Worm (Caenorhabditis elegans) whole organism, L4 larva: ENCODE data around the gene math-33.

Experiments
- F10B5.3 ChIP-seq: sonication (generic microtip); optimal IDR thresholded peaks from 2 replicates; lab custom pipeline; 2016; ENCODE audit warnings: mild to moderate bottlenecking, missing genetic modification characterization, missing compliant biosample characterization
- F37D6.2 ChIP-seq: sonication (generic microtip); optimal IDR thresholded peaks from 2 replicates; lab custom pipeline; 2016; ENCODE audit warnings: mild to moderate bottlenecking, missing genetic modification characterization, missing compliant biosample characterization
- F44E2.7 ChIP-seq: fragments of 200-800 bp; sonication (Bioruptor generic); IDR thresholded peaks from 2 replicates; pipeline ENCODE4 v2.1.2; 2022; ENCODE audit warnings: missing genetic modification characterization, missing compliant biosample characterization
- F49E8.2 ChIP-seq: sonication (generic microtip); optimal IDR thresholded peaks from 2 replicates; lab custom pipeline; 2016; ENCODE audit warnings: missing compliant biosample characterization, mild to moderate bottlenecking, missing genetic modification characterization, borderline replicate concordance
- R02D3.7 ChIP-seq: fragments of 150-350 bp; sonication (generic microtip); optimal IDR thresholded peaks from 3 replicates; lab custom pipeline; 2014; ENCODE audit warnings: missing biosample characterization, missing genetic modification characterization
- Y105C5A.15 ChIP-seq: fragments of 200-800 bp; sonication (Bioruptor generic); IDR thresholded peaks from 2 replicates; pipeline ENCODE4 v1.3.6; 2022; ENCODE audit warnings: missing genetic modification characterization, missing compliant biosample characterization
- Y5F2A.4 ChIP-seq: fragments of 200-800 bp; sonication (Bioruptor generic); optimal IDR thresholded peaks from 2 replicates; lab custom pipeline; 2018; ENCODE audit warnings: mild to moderate bottlenecking, missing genetic modification characterization, missing compliant biosample characterization
- Y75B8A.6 ChIP-seq: fragments of 200-800 bp; sonication (Bioruptor generic); IDR thresholded peaks from 2 replicates; pipeline ENCODE4 v1.3.6; 2022; ENCODE audit warnings: missing genetic modification reagents, missing genetic modification characterization, missing compliant biosample characterization
- ZK337.2 ChIP-seq: fragments of 200-800 bp; sonication (Bioruptor generic); IDR thresholded peaks from 2 replicates; pipeline ENCODE4 v1.3.6; 2022; ENCODE audit warnings: missing genetic modification reagents, missing genetic modification characterization, missing compliant biosample characterization
- aly-2 ChIP-seq: sonication (generic microtip); optimal IDR thresholded peaks from 2 replicates; lab custom pipeline; 2018; ENCODE audit warnings: missing biosample characterization, missing genetic modification characterization
- ceh-28 ChIP-seq: fragments of 150-350 bp; optimal IDR thresholded peaks from 2 replicates; lab custom pipeline; 2014; ENCODE audit warnings: missing biosample characterization, missing genetic modification reagents, missing genetic modification characterization
- ces-1 ChIP-seq: fragments of 150-350 bp; sonication (generic microtip); optimal IDR thresholded peaks from 4 replicates; lab custom pipeline; 2014; ENCODE audit warnings: missing biosample characterization, missing genetic modification reagents, missing genetic modification characterization
- daf-16 ChIP-seq, 3 experiments: sonication (generic microtip); optimal IDR thresholded peaks; 2 replicates each; lab custom pipeline; 2016 to 2017; ENCODE audit warnings: missing genetic modification characterization in 3 of 3, missing genetic modification reagents in 3 of 3, mild to moderate bottlenecking in 2 of 3, missing compliant biosample characterization in 2 of 3, missing biosample characterization in 1 of 3, moderate library complexity in 1 of 3
- daf-19 ChIP-seq: fragments of 200-800 bp; sonication (Bioruptor generic); conservative IDR thresholded peaks from 2 replicates; pipeline ENCODE4 v1.3.6; 2022; ENCODE audit warnings: missing genetic modification characterization, missing compliant biosample characterization
- daf-8 ChIP-seq: fragments of 200-800 bp; sonication (Bioruptor generic); IDR thresholded peaks from 2 replicates; pipeline ENCODE4 v1.3.6; 2022; ENCODE audit warnings: missing genetic modification characterization, missing compliant biosample characterization
- dmd-6 ChIP-seq: fragments of 200-800 bp; sonication (Bioruptor generic); IDR thresholded peaks from 2 replicates; pipeline ENCODE4 v1.3.6; 2022; ENCODE audit warnings: missing genetic modification reagents, missing genetic modification characterization, missing compliant biosample characterization
- dmd-8 ChIP-seq: fragments of 200-800 bp; sonication (Bioruptor generic); IDR thresholded peaks from 2 replicates; pipeline ENCODE4 v1.3.6; 2022; ENCODE audit warnings: missing genetic modification characterization, missing compliant biosample characterization
- dmd-9 ChIP-seq: fragments of 200-800 bp; sonication (Bioruptor generic); IDR thresholded peaks from 2 replicates; pipeline ENCODE4 v1.3.6; 2022; ENCODE audit warnings: missing genetic modification reagents, missing genetic modification characterization, missing compliant biosample characterization
- dpl-1 ChIP-seq: fragments of 150-350 bp; optimal IDR thresholded peaks from 2 replicates; lab custom pipeline; 2014; ENCODE audit warnings: missing biosample characterization, missing genetic modification reagents, missing genetic modification characterization
- duxl-1 ChIP-seq: sonication (generic microtip); optimal IDR thresholded peaks from 2 replicates; lab custom pipeline; 2016; ENCODE audit warnings: mild to moderate bottlenecking, missing genetic modification characterization, moderate library complexity, missing compliant biosample characterization; ENCODE audit not compliant: poor library complexity
- dve-1 ChIP-seq: sonication (generic microtip); optimal IDR thresholded peaks from 2 replicates; lab custom pipeline; 2017; ENCODE audit warnings: antibody characterized with exemption, mild to moderate bottlenecking, missing genetic modification characterization, missing compliant biosample characterization; ENCODE audit not compliant: insufficient read depth
- egl-43 ChIP-seq: fragments of 200-800 bp; sonication (Bioruptor generic); IDR thresholded peaks from 2 replicates; pipeline ENCODE4 v1.3.6; 2022; ENCODE audit warnings: missing genetic modification reagents, missing genetic modification characterization, missing compliant biosample characterization
- hlh-30 ChIP-seq: sonication (generic microtip); optimal IDR thresholded peaks from 2 replicates; lab custom pipeline; 2017; ENCODE audit warnings: antibody characterized with exemption, mild to moderate bottlenecking, missing genetic modification characterization, missing compliant biosample characterization; ENCODE audit not compliant: insufficient read depth
- hmg-1.1 ChIP-seq: fragments of 200-800 bp; sonication (Bioruptor generic); IDR thresholded peaks from 2 replicates; pipeline ENCODE4 v1.3.6; 2022; ENCODE audit warnings: missing genetic modification reagents, missing genetic modification characterization, missing compliant biosample characterization
- lin-1 ChIP-seq: fragments of 200-800 bp; sonication (Bioruptor generic); IDR thresholded peaks from 2 replicates; pipeline ENCODE4 v1.3.6; 2022; ENCODE audit warnings: missing genetic modification reagents, missing genetic modification characterization, missing compliant biosample characterization
- lin-13 ChIP-seq: fragments of 150-350 bp; optimal IDR thresholded peaks from 2 replicates; lab custom pipeline; 2014; ENCODE audit warnings: missing biosample characterization, missing genetic modification reagents, missing genetic modification characterization
- lin-15B ChIP-seq: fragments of 150-350 bp; sonication (generic microtip); optimal IDR thresholded peaks from 3 replicates; lab custom pipeline; 2014; ENCODE audit warnings: missing biosample characterization, missing genetic modification characterization
- lin-38 ChIP-seq: fragments of 200-800 bp; sonication (Bioruptor generic); IDR thresholded peaks from 2 replicates; pipeline ENCODE4 v1.3.6; 2022; ENCODE audit warnings: missing genetic modification reagents, missing genetic modification characterization, missing compliant biosample characterization
- lin-39 ChIP-seq: fragments of 150-350 bp; optimal IDR thresholded peaks from 2 replicates; lab custom pipeline; 2014; ENCODE audit warnings: missing biosample characterization, missing genetic modification reagents, missing genetic modification characterization
- lir-3 ChIP-seq: sonication (generic microtip); optimal IDR thresholded peaks from 2 replicates; lab custom pipeline; 2016; ENCODE audit warnings: mild to moderate bottlenecking, missing genetic modification characterization, missing compliant biosample characterization
- madf-5 ChIP-seq, 2 experiments: fragments of 200-800 bp; sonication (Bioruptor generic); IDR thresholded peaks; 2 replicates each; pipeline ENCODE4 v1.3.6; 2022; ENCODE audit warnings: missing compliant biosample characterization in 2 of 2, missing genetic modification characterization in 2 of 2
- mdl-1 ChIP-seq, 2 experiments: fragments of 150-350 bp in 1 of 2; sonication (generic microtip) in 1 of 2; optimal IDR thresholded peaks; 2 replicates each; lab custom pipeline; 2014 to 2017; ENCODE audit warnings: missing biosample characterization in 2 of 2, missing genetic modification characterization in 2 of 2
- mdt-29 ChIP-seq: fragments of 200-800 bp; sonication (Bioruptor generic); IDR thresholded peaks from 2 replicates; pipeline ENCODE4 v1.3.6; 2022; ENCODE audit warnings: missing genetic modification reagents, missing genetic modification characterization, missing compliant biosample characterization
- mep-1 ChIP-seq: fragments of 150-350 bp; sonication (generic microtip); optimal IDR thresholded peaks from 3 replicates; lab custom pipeline; 2014; ENCODE audit warnings: missing biosample characterization, missing genetic modification characterization
- mes-2 ChIP-seq: sonication (generic microtip); optimal IDR thresholded peaks from 2 replicates; lab custom pipeline; 2016; ENCODE audit warnings: missing genotype, mild to moderate bottlenecking, missing genetic modification characterization, missing compliant biosample characterization; ENCODE audit not compliant: poor library complexity, severe bottlenecking
- nhr-10 ChIP-seq: fragments of 150-350 bp; optimal IDR thresholded peaks from 2 replicates; lab custom pipeline; 2014; ENCODE audit warnings: missing biosample characterization, missing genetic modification characterization
- nhr-41 ChIP-seq: fragments of 200-800 bp; sonication (Bioruptor generic); IDR thresholded peaks from 2 replicates; pipeline ENCODE4 v1.3.6; 2022; ENCODE audit warnings: missing genetic modification reagents, missing genetic modification characterization, missing compliant biosample characterization
- nhr-42 ChIP-seq: fragments of 200-800 bp; sonication (Bioruptor generic); IDR thresholded peaks from 2 replicates; pipeline ENCODE4 v1.3.6; 2022; ENCODE audit warnings: missing genetic modification characterization, missing compliant biosample characterization
- nhr-48 ChIP-seq: sonication (generic microtip); optimal IDR thresholded peaks from 2 replicates; lab custom pipeline; 2016; ENCODE audit warnings: mild to moderate bottlenecking, missing genetic modification characterization, missing compliant biosample characterization
- php-3 ChIP-seq: fragments of 200-800 bp; sonication (Bioruptor generic); IDR thresholded peaks from 2 replicates; pipeline ENCODE4 v1.3.6; 2022; ENCODE audit warnings: missing genetic modification reagents, missing genetic modification characterization, missing compliant biosample characterization
- saeg-2 ChIP-seq: fragments of 200-800 bp; sonication (Bioruptor generic); IDR thresholded peaks from 2 replicates; pipeline ENCODE4 v1.3.6; 2022; ENCODE audit warnings: missing genetic modification reagents, missing genetic modification characterization, missing compliant biosample characterization
- sdz-12 ChIP-seq: fragments of 200-800 bp; sonication (Bioruptor generic); optimal IDR thresholded peaks from 2 replicates; lab custom pipeline; 2018; ENCODE audit warnings: mild to moderate bottlenecking, missing genetic modification characterization, missing compliant biosample characterization
- snpc-4 ChIP-seq: fragments of 150-350 bp; optimal IDR thresholded peaks from 2 replicates; lab custom pipeline; 2014; ENCODE audit warnings: missing biosample characterization, missing genetic modification characterization
- spr-1 ChIP-seq: sonication (generic microtip); optimal IDR thresholded peaks from 2 replicates; lab custom pipeline; 2016; ENCODE audit warnings: mild to moderate bottlenecking, missing genetic modification characterization, missing compliant biosample characterization
- tra-1 ChIP-seq: fragments of 200-800 bp; sonication (Bioruptor generic); IDR thresholded peaks from 2 replicates; pipeline ENCODE4 v1.3.6; 2022; ENCODE audit warnings: missing genetic modification reagents, missing genetic modification characterization, missing compliant biosample characterization
- unc-130 ChIP-seq: sonication (generic microtip); optimal IDR thresholded peaks from 2 replicates; lab custom pipeline; 2016; ENCODE audit warnings: missing genetic modification reagents, missing genetic modification characterization, missing compliant biosample characterization
- unc-39 ChIP-seq: sonication (generic microtip); optimal IDR thresholded peaks from 2 replicates; lab custom pipeline; 2017; ENCODE audit warnings: missing biosample characterization, missing genetic modification characterization
- vab-7 ChIP-seq: fragments of 200-800 bp; sonication (Bioruptor generic); IDR thresholded peaks from 2 replicates; pipeline ENCODE4 v1.3.6; 2022; ENCODE audit warnings: missing genetic modification reagents, missing genetic modification characterization, missing compliant biosample characterization
- zfp-3 ChIP-seq: fragments of 200-800 bp; sonication (Bioruptor generic); conservative IDR thresholded peaks from 2 replicates; pipeline ENCODE4 v1.3.6; 2022; ENCODE audit warnings: missing genetic modification reagents, missing genetic modification characterization, missing compliant biosample characterization
- ztf-7 ChIP-seq: fragments of 150-350 bp; optimal IDR thresholded peaks from 2 replicates; lab custom pipeline; 2014; ENCODE audit warnings: missing biosample characterization, missing genetic modification characterization

The math-33 gene

DNA sequence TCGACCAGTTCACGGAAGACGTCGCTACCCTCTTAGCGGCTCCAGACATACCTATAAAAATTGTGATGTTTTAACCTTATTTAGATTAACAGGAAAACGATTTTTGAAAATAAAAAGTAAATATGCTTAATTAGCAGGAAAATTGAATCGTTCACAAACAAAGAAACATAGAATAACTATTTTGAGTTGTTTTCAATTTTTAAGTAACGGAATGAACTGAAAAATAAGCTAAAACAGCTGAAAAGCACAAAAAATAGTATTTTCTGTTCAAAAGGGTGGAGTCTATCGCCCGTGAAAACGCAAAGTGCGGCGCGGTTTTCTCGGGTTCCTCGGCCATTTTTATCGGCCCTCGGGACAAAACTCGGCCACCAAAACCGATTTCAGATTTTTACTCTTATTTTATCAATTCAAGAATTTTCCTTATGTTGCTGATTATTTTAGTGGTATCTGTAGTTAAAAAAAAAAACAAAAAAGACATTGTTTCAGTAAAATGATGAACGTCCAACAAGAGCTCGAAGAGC, 10.2 kb downstream of the math-33 start, which contains the start of the genes atp-5 and lmtr-3 (continued):
- TF ChIP-seq mep-1 (tag; lab: Kevin White, UChicago) (peak; percentile 81), spr-1 (tag; lab: Kevin White, UChicago) (no peak), zfp-3 (GFP tag; lab: Robert Waterston, UW) (0 out of 2 replicates have a peak, but pooled peaks have one; percentile 12), ces-1 (no peak), dmd-6 (peak; percentile 85), mdl-1 (tag; optimal IDR thresholded peaks at IDR 0.05; lab: Kevin White, UChicago) (peak in 1 of 2 experiments; percentile 48), daf-19 (GFP tag; lab: Robert Waterston, UW) (no peak), Y5F2A.4 (no peak), tra-1 (GFP tag; lab: Robert Waterston, UW) (peak; percentile 65; the same call in 1 of the 2 replicates), daf-8 (GFP tag; lab: Robert Waterston, UW) (no peak), Y75B8A.6 (GFP tag; lab: Robert Waterston, UW) (no peak), F44E2.7 (GFP tag; lab: Robert Waterston, UW) (no peak), dmd-9 (GFP tag; lab: Robert Waterston, UW) (peak; percentile 78), madf-5 (GFP tag; IDR thresholded peaks at IDR 0.05; lab: Robert Waterston, UW) (peak in 1 of 2 experiments; percentile 64; a peak in 1 of 4 replicates), duxl-1 (tag; lab: Kevin White, UChicago) (peak; percentile 31), lin-1 (GFP tag; lab: Robert Waterston, UW) (no peak), nhr-10 (no peak), daf-16 (GFP tag; optimal IDR thresholded peaks at IDR 0.05; lab: Kevin White, UChicago) (no peak), daf-16 (tag; optimal IDR thresholded peaks at IDR 0.05; lab: Kevin White, UChicago) (peak; percentile 47), F37D6.2 (tag; lab: Kevin White, UChicago) (no peak), dmd-8 (GFP tag; lab: Robert Waterston, UW) (no peak), lin-15B (tag; lab: Kevin White, UChicago) (no peak), ztf-7 (no peak), unc-39 (tag; lab: Kevin White, UChicago) (no peak), mdt-29 (GFP tag; lab: Robert Waterston, UW) (no peak), dve-1 (peak; percentile 68), snpc-4 (no peak), lin-13 (GFP tag; lab: Kevin White, UChicago) (peak; percentile 43), hlh-30 (peak; percentile 93), php-3 (GFP tag; lab: Robert Waterston, UW) (no peak), unc-130 (GFP tag; lab: Kevin White, UChicago) (peak; percentile 96), hmg-1.1 (GFP tag; lab: Robert Waterston, UW) (no peak), mes-2 (tag; lab: Kevin White, UChicago) (peak; percentile 99), vab-7 (GFP tag; lab: Robert Waterston, UW) (no peak; the same call in none of the 2 replicates), F49E8.2 (tag; lab: Kevin White, UChicago) (peak; percentile 9), dpl-1 (peak; percentile 70), Y105C5A.15 (GFP tag; lab: Robert Waterston, UW) (no peak), ZK337.2 (GFP tag; lab: Robert Waterston, UW) (peak; percentile 86; the same call in 1 of the 2 replicates), egl-43 (GFP tag; lab: Robert Waterston, UW) (no peak), aly-2 (tag; lab: Kevin White, UChicago) (no peak), nhr-42 (GFP tag; lab: Robert Waterston, UW) (peak; percentile 62; the same call in 1 of the 2 replicates), saeg-2 (GFP tag; lab: Robert Waterston, UW) (no peak), lin-39 (tag; lab: Kevin White, UChicago) (no peak), ceh-28 (no peak), lir-3 (tag; lab: Kevin White, UChicago) (no peak), nhr-48 (tag; lab: Kevin White, UChicago) (peak; percentile 50), lin-38 (peak; percentile 76), sdz-12 (GFP tag; lab: Kevin White, UChicago) (no peak), nhr-41 (no peak), R02D3.7 (tag; lab: Kevin White, UChicago) (no peak), F10B5.3 (tag; lab: Kevin White, UChicago) (no peak)
